Worm (Caenorhabditis elegans) whole organism, late embryonic: ENCODE results near the gene F53E10.1.

Source experiments
- T23F11.4 ChIP-seq: fragments of 200-800 bp; sonication (Bioruptor generic); optimal IDR thresholded peaks from 2 replicates; lab custom pipeline; 2018; ENCODE audit warnings: mild to moderate bottlenecking, missing genetic modification characterization, missing compliant biosample characterization
- ceh-48 ChIP-seq: sonication (generic microtip); optimal IDR thresholded peaks from 2 replicates; lab custom pipeline; 2016; ENCODE audit warnings: missing genetic modification characterization, inconsistent platforms, missing compliant biosample characterization
- dmd-4 ChIP-seq: sonication (generic microtip); optimal IDR thresholded peaks from 2 replicates; lab custom pipeline; 2016; ENCODE audit warnings: borderline replicate concordance, missing genetic modification characterization, missing compliant biosample characterization
- lin-11 ChIP-seq: fragments of 200-800 bp; sonication (Bioruptor generic); optimal IDR thresholded peaks from 2 replicates; lab custom pipeline; 2018; ENCODE audit warnings: mild to moderate bottlenecking, missing genetic modification characterization, missing compliant biosample characterization
- nhr-232 ChIP-seq: sonication (generic microtip); optimal IDR thresholded peaks from 2 replicates; lab custom pipeline; 2016; ENCODE audit warnings: missing genetic modification characterization, missing compliant biosample characterization
- pqm-1 ChIP-seq: sonication (generic microtip); optimal IDR thresholded peaks from 2 replicates; lab custom pipeline; 2016; ENCODE audit warnings: missing genetic modification characterization, missing compliant biosample characterization
- unc-55 ChIP-seq: sonication (generic microtip); optimal IDR thresholded peaks from 2 replicates; lab custom pipeline; 2017; ENCODE audit warnings: missing biosample characterization, missing genetic modification reagents, missing genetic modification characterization

DNA sequence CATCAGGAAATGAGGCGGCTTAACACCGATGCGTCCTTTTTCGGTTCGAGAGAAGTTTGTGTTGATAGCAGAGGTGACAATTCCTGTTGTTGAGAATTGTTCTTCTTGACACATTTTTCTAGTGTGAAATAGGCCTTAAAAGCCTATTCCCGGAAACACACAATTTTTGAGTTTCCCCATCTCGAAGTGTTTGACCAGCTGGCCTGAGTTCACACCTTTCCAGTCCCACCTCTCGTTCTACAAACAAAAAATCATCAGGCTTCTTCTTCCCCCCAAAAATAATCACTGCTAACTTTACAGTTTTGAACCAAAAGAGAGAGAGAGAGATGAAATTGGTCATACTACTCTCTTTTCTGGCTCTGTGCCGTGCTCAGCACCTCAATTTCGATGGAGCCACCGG is 51.5 kb downstream of the F53E10.1 start, which contains the start of gene W02G9.4:
- TF ChIP-seq lin-11 (no peak), pqm-1 (tag; lab: Kevin White, UChicago) (no peak), T23F11.4 (GFP tag; lab: Kevin White, UChicago) (no peak), nhr-232 (no peak), unc-55 (GFP tag; lab: Kevin White, UChicago) (no peak), ceh-48 (tag; lab: Kevin White, UChicago) (no peak), dmd-4 (no peak)
